Worm (Caenorhabditis elegans): ENCODE measurements around the gene gpd-2.

ce11 chrX:3117204-3117603 lies 2.7 kb upstream of the gpd-2 start:
- TF ChIP-seq ama-1 (optimal IDR thresholded peaks at IDR 0.05) (peak; percentile 40), hmg-4 (GFP tag; optimal IDR thresholded peaks at IDR 0.05) (no peak), scrt-1 (GFP tag; IDR thresholded peaks at IDR 0.05) (no peak), ets-7 (tag; optimal IDR thresholded peaks at IDR 0.05) (no peak), ceh-13 (GFP tag; optimal IDR thresholded peaks at IDR 0.05) (no peak), B0310.2 (tag; optimal IDR thresholded peaks at IDR 0.05) (no peak), flt-1 (GFP tag; IDR thresholded peaks at IDR 0.05) (no peak), hnd-1 (tag; optimal IDR thresholded peaks at IDR 0.05) (no peak), F13C5.2 (tag; optimal IDR thresholded peaks at IDR 0.05) (no peak), sea-1 (GFP tag; conservative IDR thresholded peaks at IDR 0.05) (no peak), aly-1 (tag; optimal IDR thresholded peaks at IDR 0.05) (no peak)
